Worm (Caenorhabditis elegans): Measurements from ENCODE around the gene let-413.

The let-413 gene

DNA sequence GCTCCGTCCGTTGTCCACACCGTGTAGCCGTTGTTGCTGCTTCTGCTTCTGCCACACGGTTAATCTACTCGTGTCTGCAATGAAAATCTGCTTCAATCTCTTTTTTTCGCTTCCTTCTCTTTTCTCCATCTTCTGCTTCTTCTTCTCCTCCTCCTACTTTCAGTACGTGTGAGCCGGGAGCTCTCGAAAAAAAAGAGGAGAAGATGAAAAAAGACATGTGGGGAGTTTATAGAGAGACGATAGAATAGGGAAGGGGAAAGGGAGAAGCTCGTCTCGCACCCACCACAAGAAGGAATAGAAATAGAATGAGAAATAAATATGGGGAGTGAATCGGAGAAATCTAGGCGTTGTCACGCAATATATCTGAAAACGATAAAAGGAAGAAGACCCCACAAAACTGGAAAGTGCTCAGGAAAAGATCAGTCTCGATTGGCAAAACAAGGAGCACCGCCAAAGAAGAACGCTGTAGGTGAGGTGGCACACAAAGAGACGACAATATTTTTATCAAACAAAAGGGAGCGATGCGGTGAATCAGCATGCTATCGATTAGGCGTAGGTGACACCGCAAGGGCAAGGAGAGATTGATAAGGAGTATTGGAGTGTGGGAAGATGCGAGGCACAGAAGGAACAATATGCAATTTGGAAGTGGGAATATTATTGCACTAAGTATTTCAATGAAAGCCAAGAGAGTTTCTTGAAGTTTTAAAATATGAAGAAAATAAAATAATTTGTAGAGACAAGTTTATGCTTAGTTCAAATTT, at the start of gene let-413:
let-413 (minus strand) TSS at position 76 of the 761 bp plus-strand sequence.
- no peak for TF ChIP-seq unc-62 (GFP tag; optimal IDR thresholded peaks at IDR 0.05)

DNA sequence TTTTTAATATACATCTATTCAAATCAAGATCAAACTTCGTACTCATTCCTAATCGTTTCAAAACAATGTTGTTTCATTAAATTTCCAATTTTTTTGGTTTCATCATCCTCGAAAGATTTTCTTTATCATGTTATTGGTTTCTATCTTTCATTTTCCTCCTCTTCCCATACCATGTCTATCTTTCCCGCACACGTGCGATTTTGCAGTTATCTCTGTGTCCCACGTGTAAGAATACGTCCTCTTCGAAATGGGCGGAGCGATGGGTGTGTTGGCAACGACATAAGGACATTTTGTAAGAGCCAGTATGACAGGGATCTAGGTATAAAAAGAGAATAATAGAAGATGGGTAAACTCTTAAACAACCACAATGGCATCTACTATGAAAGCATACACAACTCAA, 48.8 kb upstream of the let-413 start, which contains the start of gene F43H9.4:
F43H9.4 (plus strand) TSS at position 366 of the 400 bp plus-strand sequence.
- TF ChIP-seq unc-62 (GFP tag; optimal IDR thresholded peaks at IDR 0.05) = no peak

DNA sequence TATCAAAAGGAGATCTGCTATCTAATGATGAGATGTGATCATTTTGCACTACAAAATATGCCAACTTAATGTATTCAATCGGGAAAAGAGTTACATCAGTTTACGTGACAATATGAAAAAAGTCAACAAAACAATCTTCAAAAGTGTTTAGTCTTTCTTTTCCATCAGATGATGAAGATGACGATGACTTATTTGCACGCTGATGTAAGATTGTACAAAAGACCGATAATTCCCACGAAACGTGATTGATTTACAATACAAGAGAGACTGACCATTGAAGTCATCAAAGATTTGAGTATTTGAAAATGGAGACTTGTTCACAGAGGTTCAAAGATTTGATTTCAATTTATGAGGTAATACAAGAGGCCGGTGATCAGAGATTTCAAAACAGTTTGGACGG, 47.7 kb upstream of the let-413 start:
- no peak for TF ChIP-seq unc-62 (GFP tag; optimal IDR thresholded peaks at IDR 0.05)

DNA sequence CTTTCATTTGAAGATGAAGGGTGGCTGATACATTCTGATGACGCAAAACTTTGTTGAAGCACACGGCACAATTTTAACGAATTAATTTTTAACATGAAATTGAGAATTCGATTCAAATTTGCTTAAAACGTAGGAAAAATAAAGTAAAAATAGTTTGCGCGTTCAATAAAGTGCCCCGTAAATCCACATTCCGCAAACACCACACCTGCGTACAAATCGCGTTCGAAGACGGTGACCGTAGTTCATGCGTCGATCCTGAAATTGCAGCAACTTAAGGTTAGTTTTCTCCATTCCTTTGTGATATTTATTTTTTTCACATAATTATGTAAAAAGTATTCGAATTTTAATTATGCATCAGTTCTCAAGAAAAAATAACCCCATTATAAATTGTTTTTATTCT, 47.2 kb upstream of the let-413 start, which contains the start of gene F43H9.3:
F43H9.3 (minus strand) TSS at position 189 of the 400 bp plus-strand sequence.
- TF ChIP-seq unc-62 (GFP tag; optimal IDR thresholded peaks at IDR 0.05) = no peak

ce11 chrV:8022040-8022439, 44.5 kb upstream of the let-413 start, which contains the start of gene ech-3:
TSS of gene ech-3 (plus strand) at chrV:8022217.
- no peak for TF ChIP-seq unc-62 (GFP tag; optimal IDR thresholded peaks at IDR 0.05)

- no peak for TF ChIP-seq unc-62 (GFP tag; optimal IDR thresholded peaks at IDR 0.05)
Observed at ce11 chrV:8019783-8020182, 42.2 kb upstream of the let-413 start.

DNA sequence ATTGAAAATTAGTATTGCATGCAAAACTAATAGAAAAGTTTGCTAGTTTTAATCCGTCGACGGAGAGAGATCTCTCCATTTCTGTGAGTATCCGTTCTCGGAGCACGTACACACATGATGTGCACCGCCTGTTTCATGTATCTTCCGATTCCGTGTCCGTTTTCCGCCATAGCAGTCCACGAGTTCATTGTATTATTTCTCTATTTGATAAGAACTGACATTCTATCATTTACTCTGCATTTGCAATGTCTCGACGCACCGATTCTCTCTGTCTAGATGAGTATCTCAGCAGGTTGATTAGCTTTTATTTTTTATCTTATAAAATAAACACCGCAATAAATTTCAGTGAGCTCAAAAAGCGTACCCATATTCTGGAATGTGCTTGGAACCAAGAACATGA, 41.3 kb upstream of the let-413 start:
- no peak for TF ChIP-seq unc-62 (GFP tag; optimal IDR thresholded peaks at IDR 0.05)

DNA sequence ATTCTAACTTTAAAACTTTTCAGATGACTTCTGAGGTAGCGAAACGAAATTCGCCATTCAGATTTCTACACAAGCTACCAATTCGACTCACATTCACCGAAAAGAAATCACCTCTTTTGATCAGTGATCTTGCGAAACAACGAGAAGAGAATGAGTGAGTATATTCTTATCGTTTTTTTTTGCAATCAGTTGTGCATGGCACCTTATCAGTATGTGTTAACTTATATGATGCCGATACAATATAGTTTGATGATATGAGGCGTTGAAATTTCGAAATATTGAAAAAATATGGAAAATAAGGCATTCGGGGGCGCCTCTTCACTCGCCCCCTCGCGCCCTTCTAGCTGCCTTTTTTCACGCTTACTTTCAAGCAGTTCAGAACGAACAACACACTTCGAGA, 40.3 kb upstream of the let-413 start:
- no peak for TF ChIP-seq unc-62 (GFP tag; optimal IDR thresholded peaks at IDR 0.05)

ce11 chrV:8016928-8017327, 39.4 kb upstream of the let-413 start, which contains the start of gene sptl-2:
TSS of gene sptl-2 (plus strand) at chrV:8017207.
- no peak for TF ChIP-seq unc-62 (GFP tag; optimal IDR thresholded peaks at IDR 0.05)

- no peak for TF ChIP-seq unc-62 (GFP tag; optimal IDR thresholded peaks at IDR 0.05)
Observed at ce11 chrV:8013901-8014388, 36.4 kb upstream of the let-413 start, which contains the start of gene Y97E10AR.6. TSS of gene Y97E10AR.6 (minus strand) at chrV:8013951.

- TF ChIP-seq unc-62 (GFP tag; optimal IDR thresholded peaks at IDR 0.05) = no peak
Observed at ce11 chrV:8012032-8012431, 34.5 kb upstream of the let-413 start, which contains the start of gene rpb-9. TSS of gene rpb-9 (minus strand) at chrV:8012345.

ce11 chrV:8010846-8011245, 33.3 kb upstream of the let-413 start, which contains the start of gene lmtr-2:
TSS of gene lmtr-2 (minus strand) at chrV:8011106.
- no peak for TF ChIP-seq unc-62 (GFP tag; optimal IDR thresholded peaks at IDR 0.05)

DNA sequence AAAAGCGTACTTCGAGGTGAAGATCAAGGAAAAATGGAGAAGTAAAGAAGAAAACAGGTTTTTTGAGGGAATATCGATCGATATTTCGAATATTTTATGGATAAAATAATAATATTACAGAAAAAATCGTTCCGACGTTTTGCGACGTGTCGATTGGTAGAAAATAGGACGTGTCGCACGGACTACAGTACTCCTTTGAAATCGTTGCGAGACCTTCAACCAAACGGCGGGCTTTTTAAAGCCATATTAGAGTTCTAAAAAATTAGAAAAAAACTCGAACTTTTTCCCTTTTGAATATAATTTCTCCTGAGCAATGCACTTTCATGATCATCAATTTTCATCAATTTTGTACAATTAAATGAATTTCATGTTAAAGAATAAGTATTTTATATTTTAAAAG, 32.5 kb upstream of the let-413 start, which contains the start of gene Y97E10AR.4:
Y97E10AR.4 (minus strand) TSS at position 131 of the 400 bp plus-strand sequence.
- no peak for TF ChIP-seq unc-62 (GFP tag; optimal IDR thresholded peaks at IDR 0.05)

DNA sequence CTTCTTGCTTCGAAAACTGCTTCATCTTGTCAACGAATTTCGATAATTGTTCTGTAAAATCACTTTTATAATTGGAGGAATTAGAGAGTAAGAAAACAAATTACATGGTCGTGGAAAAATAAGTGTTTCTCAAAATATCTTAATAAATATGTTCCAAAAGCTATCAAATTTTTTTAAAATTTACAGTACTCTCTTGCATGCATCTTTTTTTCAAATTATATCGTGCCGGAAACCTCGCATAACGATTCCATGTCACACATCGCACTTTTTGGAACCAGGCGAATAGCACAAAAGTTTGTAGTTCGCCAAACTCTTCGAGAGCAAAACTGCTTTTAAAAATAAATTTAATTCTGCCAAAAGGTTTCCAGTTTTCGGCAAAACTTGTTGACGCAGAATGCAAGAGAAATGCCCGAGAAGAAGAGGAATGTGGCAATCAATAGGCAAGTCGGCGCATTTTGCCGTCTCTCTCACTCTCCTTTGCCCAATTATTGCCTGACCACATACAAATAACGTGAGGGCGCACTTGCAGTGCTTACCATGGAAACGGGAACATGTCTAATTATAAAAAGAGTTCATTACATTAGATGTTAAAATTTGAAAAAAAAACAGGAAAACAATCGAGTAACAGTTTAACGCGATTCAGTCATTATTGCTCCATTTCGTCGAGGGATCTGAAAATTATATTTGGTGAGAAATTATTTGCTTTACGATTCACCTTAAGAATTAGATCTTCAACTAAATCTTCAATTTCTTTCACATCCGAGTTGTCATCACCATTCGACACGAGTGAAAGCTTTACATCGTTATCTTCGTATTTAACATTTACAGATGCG, 30.1 kb upstream of the let-413 start, which contains the start of gene Y97E10AR.3:
Y97E10AR.3 (minus strand) TSS at position 51 of the 833 bp plus-strand sequence.
- TF ChIP-seq unc-62 (GFP tag; optimal IDR thresholded peaks at IDR 0.05) = no peak

- no peak for TF ChIP-seq unc-62 (GFP tag; optimal IDR thresholded peaks at IDR 0.05)
Observed at ce11 chrV:8005000-8005399, 27.4 kb upstream of the let-413 start, which contains the start of gene Y97E10AR.8. TSS of gene Y97E10AR.8 (plus strand) at chrV:8005300.

Measured in whole organism, dauer.